Fruit fly (Drosophila melanogaster): Measurements from ENCODE around the gene DNAlig4.

DNAlig4 gene

dm6 chrX:13644696-13645393 lies 22.8 kb downstream of the DNAlig4 start:
- TF ChIP-seq CG8478 (optimal IDR thresholded peaks at IDR 0.05) (no peak), CTCF (optimal IDR thresholded peaks at IDR 0.05) (no peak)

DNA sequence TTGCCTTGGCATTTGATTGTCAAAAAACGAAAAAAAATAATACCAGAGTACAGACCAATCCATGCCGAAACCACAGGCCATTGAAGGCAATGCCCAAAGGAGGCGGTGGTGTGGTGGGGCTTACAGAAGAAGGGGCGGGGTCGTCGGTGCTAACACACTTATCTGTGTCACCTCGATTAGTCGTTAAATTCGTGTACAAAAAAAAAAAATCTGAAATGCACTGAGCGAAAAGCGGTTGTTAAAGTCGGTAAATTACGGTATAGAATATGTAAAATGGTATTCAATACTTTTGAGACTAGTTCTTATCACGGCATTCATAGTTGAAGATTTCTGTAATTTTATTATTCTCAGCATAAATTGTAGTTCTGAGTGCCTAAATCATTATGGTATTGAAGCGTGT lies 23.6 kb downstream of the DNAlig4 start:
- no peak for TF ChIP-seq CG8478 (optimal IDR thresholded peaks at IDR 0.05)
- TF ChIP-seq CTCF (optimal IDR thresholded peaks at IDR 0.05) = no peak

DNA sequence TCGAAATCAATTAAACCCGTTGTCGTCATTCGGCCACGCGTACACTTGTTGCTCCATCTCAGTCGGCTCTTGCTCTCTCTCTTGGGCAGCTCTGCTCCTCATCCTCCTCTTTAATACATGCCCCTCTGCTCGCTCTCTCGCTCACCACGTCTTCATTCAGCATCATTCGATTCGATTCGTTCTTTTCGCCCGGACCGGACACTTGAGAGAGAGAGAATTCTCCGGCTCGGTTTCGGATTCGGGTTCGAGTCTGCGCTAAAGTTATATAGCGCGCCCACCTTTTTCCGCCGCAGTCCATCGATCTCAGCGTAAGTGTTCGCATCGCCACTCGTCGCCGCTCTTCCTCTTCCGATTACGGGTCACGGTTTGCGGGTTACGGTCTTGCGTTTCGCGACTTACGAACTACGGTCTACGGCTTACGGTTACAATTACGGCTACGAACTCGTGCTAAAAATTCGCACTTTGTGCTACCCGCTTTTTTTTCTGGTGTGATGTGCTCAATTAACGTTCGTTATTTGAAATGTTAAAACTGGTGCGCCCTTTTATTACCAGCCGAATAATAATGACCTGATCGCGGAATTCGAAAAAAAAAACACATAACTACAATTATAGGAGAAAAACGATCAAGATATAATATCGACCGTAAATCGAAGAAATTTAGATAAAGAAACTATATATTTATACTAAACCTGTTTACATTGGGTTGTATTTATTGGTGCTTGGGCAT lies 25.6 kb downstream of the DNAlig4 start:
- TF ChIP-seq CTCF (optimal IDR thresholded peaks at IDR 0.05) = peak in 1 of 2 experiments; percentile 2
- no peak for TF ChIP-seq CG8478 (optimal IDR thresholded peaks at IDR 0.05)

dm6 chrX:13641115-13641890 lies 26.3 kb downstream of the DNAlig4 start:
- TF ChIP-seq CTCF (optimal IDR thresholded peaks at IDR 0.05) (no peak), CG8478 (optimal IDR thresholded peaks at IDR 0.05) (no peak)

dm6 chrX:13640692-13641011 lies 27.0 kb downstream of the DNAlig4 start:
- no peak for TF ChIP-seq CTCF (optimal IDR thresholded peaks at IDR 0.05)
- TF ChIP-seq CG8478 (optimal IDR thresholded peaks at IDR 0.05) = no peak

DNA sequence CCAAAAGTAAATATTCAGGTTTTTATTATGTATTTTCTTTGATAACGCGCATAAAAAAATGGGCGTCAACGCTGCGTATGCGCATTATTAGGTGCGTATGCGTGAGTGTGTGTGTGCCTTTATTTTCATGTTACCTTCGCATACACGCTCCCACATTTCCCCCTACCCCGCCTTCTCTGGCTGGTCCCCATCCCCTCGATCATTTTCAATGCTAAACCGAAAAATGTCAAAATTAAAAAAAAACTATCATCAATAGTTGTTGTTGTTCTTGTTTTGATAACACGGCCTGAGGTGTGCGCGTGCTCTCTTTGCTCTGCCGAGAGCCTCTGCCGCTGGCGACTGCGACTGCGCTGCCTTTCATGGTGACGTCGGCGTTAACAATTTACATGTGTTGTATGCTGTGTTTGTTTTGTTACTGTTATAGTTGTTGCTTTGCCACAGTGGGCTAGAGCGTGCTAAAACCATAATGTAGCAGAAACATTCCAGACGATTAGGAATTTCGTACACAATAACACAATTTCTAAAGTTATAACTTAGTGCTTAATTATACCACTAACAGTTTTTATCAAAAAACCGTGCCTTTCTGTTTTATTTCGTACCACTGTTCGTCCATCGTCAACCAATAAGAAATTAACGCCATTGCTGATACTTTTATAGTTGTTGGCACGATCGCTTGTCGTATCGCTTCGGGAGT lies 27.5 kb downstream of the DNAlig4 start:
- TF ChIP-seq CG8478 (optimal IDR thresholded peaks at IDR 0.05) = no peak
- no peak for TF ChIP-seq CTCF (optimal IDR thresholded peaks at IDR 0.05)

dm6 chrX:13637588-13637987 lies 30.0 kb downstream of the DNAlig4 start:
- TF ChIP-seq CG8478 (optimal IDR thresholded peaks at IDR 0.05) = no peak
- no peak for TF ChIP-seq CTCF (optimal IDR thresholded peaks at IDR 0.05)

dm6 chrX:13636810-13637209 lies 30.8 kb downstream of the DNAlig4 start:
- TF ChIP-seq CTCF (optimal IDR thresholded peaks at IDR 0.05) (no peak), CG8478 (optimal IDR thresholded peaks at IDR 0.05) (no peak)

dm6 chrX:13635000-13635368 lies 32.6 kb downstream of the DNAlig4 start:
- TF ChIP-seq CTCF (optimal IDR thresholded peaks at IDR 0.05) (no peak), CG8478 (optimal IDR thresholded peaks at IDR 0.05) (no peak)

- TF ChIP-seq CTCF (optimal IDR thresholded peaks at IDR 0.05) (no peak), CG8478 (optimal IDR thresholded peaks at IDR 0.05) (no peak)
These were observed 33.2 kb downstream of the DNAlig4 start for dm6 chrX:13634254-13634999.

DNA sequence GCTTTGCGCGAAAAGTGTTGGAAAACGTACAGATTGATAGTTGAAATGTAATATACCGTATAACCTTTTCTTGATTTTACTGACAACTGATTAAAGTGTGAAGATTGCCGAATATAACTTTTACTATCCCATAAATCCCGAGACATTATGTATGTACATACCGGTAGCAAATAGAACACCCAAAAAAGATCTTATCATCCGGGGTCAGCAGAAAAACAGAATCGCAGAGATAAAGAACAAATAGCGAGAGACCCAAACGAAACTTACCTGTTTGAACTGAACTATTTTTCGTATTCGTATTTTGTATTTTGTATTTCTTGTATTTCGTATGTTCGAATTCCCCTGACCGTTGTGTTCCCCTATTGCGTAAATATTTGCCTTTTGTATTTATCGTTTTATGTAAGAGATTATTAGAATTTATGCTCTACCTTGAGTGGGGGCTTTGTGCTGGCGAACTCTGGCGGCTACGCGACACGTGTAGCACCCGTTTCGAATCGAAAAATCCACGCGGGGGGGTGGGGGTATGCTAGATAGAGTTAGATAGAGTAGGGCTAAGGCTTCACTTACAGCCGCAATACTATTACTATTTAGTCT lies 34.2 kb downstream of the DNAlig4 start:
- no peak for TF ChIP-seq CTCF (optimal IDR thresholded peaks at IDR 0.05)
- no peak for TF ChIP-seq CG8478 (optimal IDR thresholded peaks at IDR 0.05)

dm6 chrX:13632606-13633005 lies 35.0 kb downstream of the DNAlig4 start:
- TF ChIP-seq CG8478 (optimal IDR thresholded peaks at IDR 0.05) (no peak), CTCF (optimal IDR thresholded peaks at IDR 0.05) (no peak)

dm6 chrX:13630290-13630900 lies 37.2 kb downstream of the DNAlig4 start:
- no peak for TF ChIP-seq CTCF (optimal IDR thresholded peaks at IDR 0.05)
- TF ChIP-seq CG8478 (optimal IDR thresholded peaks at IDR 0.05) = no peak

dm6 chrX:13629414-13629813 lies 38.2 kb downstream of the DNAlig4 start:
- TF ChIP-seq CG8478 (optimal IDR thresholded peaks at IDR 0.05) (no peak), CTCF (optimal IDR thresholded peaks at IDR 0.05) (no peak)
